Fruit fly (Drosophila melanogaster): ENCODE measurements around the gene CAH5.

CAH5 gene

DNA sequence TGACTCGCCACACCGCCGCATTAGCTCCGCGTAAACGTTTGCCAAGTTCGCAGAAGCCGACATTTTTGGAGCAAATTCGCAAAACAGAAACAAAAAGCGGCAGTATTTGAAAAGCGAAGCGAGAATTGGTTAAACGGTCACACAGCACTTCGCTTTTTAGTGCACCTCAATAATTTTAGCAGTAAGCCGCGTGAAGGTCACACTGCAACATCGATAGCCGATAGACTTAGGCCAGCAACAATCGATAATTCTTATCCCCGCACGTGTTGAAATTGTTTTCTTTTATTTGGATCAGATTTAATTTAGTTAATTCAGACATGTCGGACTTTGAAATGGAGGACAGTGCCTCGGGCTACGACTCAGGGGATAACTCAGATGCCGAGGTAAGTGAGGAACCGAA lies 49.2 kb upstream of the CAH5 start, which contains the start of the genes Zwilch and CG1542 (continued):
- no peak for TF ChIP-seq CG10267 (tag; optimal IDR thresholded peaks at IDR 0.05)
- TF ChIP-seq repo (GFP tag; optimal IDR thresholded peaks at IDR 0.05), result no peak
- no peak for TF ChIP-seq CG2202 (tag; optimal IDR thresholded peaks at IDR 0.05)
- TF ChIP-seq CTCF (GFP tag; optimal IDR thresholded peaks at IDR 0.05), result no peak
- TF ChIP-seq Rfx (GFP tag; IDR thresholded peaks at IDR 0.05), result 0 out of 2 replicates have a peak, but pooled peaks have one; percentile 33
- TF ChIP-seq crp (GFP tag; optimal IDR thresholded peaks at IDR 0.05), result no peak
- TF ChIP-seq CHES-1-like (GFP tag; optimal IDR thresholded peaks at IDR 0.05), result peak; percentile 9
- peak; percentile 58 for TF ChIP-seq Sin3A (optimal IDR thresholded peaks at IDR 0.05)
- TF ChIP-seq hb (GFP tag; IDR thresholded peaks at IDR 0.05; ENCODE audit: partially characterized antibody), result peak; percentile 75; the same call in 2 of the 3 replicates
- peak; percentile 74 for TF ChIP-seq CG34224 (GFP tag; IDR thresholded peaks at IDR 0.05; ENCODE audit: partially characterized antibody)
- TF ChIP-seq Opbp (GFP tag; IDR thresholded peaks at IDR 0.05; ENCODE audit: partially characterized antibody), result peak; percentile 81
- TF ChIP-seq knrl (GFP tag; IDR thresholded peaks at IDR 0.05; ENCODE audit: partially characterized antibody), result peak; percentile 67
- TF ChIP-seq en (GFP tag; optimal IDR thresholded peaks at IDR 0.05), result no peak
- no peak for TF ChIP-seq jumu (GFP tag; optimal IDR thresholded peaks at IDR 0.05)
- no peak for TF ChIP-seq CG31441 (GFP tag; IDR thresholded peaks at IDR 0.05)
- TF ChIP-seq Hsf (GFP tag; optimal IDR thresholded peaks at IDR 0.05), result peak; percentile 14
- no peak for TF ChIP-seq dimm (GFP tag; IDR thresholded peaks at IDR 0.05)
- no peak for TF ChIP-seq pho (GFP tag; optimal IDR thresholded peaks at IDR 0.05)
- TF ChIP-seq vnd (GFP tag; IDR thresholded peaks at IDR 0.05; ENCODE audit: partially characterized antibody), result peak; percentile 60; the same call in 2 of the 3 replicates
- peak; percentile 64 for TF ChIP-seq HmgD (GFP tag; optimal IDR thresholded peaks at IDR 0.05)
- TF ChIP-seq Bgb (GFP tag; IDR thresholded peaks at IDR 0.05; ENCODE audit: partially characterized antibody), result peak; percentile 87
- peak; percentile 41 for TF ChIP-seq CG17829 (tag; optimal IDR thresholded peaks at IDR 0.05)
- TF ChIP-seq CG3838 (GFP tag; optimal IDR thresholded peaks at IDR 0.05), result peak; percentile 80
- no peak for TF ChIP-seq bowl (GFP tag; IDR thresholded peaks at IDR 0.05)
- no peak for TF ChIP-seq br (optimal IDR thresholded peaks at IDR 0.05)
- no peak for TF ChIP-seq HLHmδ (GFP tag; optimal IDR thresholded peaks at IDR 0.05)
- TF ChIP-seq CG14860 (GFP tag; IDR thresholded peaks at IDR 0.05; ENCODE audit: partially characterized antibody), result peak; percentile 66
- no peak for TF ChIP-seq CG7987 (GFP tag; optimal IDR thresholded peaks at IDR 0.05)
- TF ChIP-seq ci (GFP tag; IDR thresholded peaks at IDR 0.05), result 0 out of 3 replicates have a peak, but pooled peaks have one; percentile 58
- TF ChIP-seq btn (GFP tag; optimal IDR thresholded peaks at IDR 0.05), result no peak
- no peak for TF ChIP-seq MTF-1 (GFP tag; optimal IDR thresholded peaks at IDR 0.05; ENCODE audit: borderline replicate concordance)
- no peak for TF ChIP-seq Side (GFP tag; optimal IDR thresholded peaks at IDR 0.05)
- no peak for TF ChIP-seq CG15269 (tag; optimal IDR thresholded peaks at IDR 0.05)
- no peak for TF ChIP-seq CG10654 (GFP tag; optimal IDR thresholded peaks at IDR 0.05)
- no peak for TF ChIP-seq hkb (optimal IDR thresholded peaks at IDR 0.05)
- no peak for TF ChIP-seq hkb (GFP tag; IDR thresholded peaks at IDR 0.05)
- TF ChIP-seq zen2 (GFP tag; IDR thresholded peaks at IDR 0.05; ENCODE audit: partially characterized antibody), result peak; percentile 77; the same call in 2 of the 3 replicates
- TF ChIP-seq sna (GFP tag; IDR thresholded peaks at IDR 0.05; ENCODE audit: partially characterized antibody), result peak; percentile 74
- no peak for TF ChIP-seq Nf-YB (GFP tag; optimal IDR thresholded peaks at IDR 0.05)
- no peak for TF ChIP-seq cas (GFP tag; IDR thresholded peaks at IDR 0.05)
- no peak for TF ChIP-seq pb (GFP tag; optimal IDR thresholded peaks at IDR 0.05)
- no peak for TF ChIP-seq gro (GFP tag; optimal IDR thresholded peaks at IDR 0.05)
- TF ChIP-seq trem (tag; optimal IDR thresholded peaks at IDR 0.05), result peak; percentile 78
- TF ChIP-seq Bdp1 (GFP tag; optimal IDR thresholded peaks at IDR 0.05), result no peak
- peak; percentile 81 for TF ChIP-seq HLH4C (GFP tag; IDR thresholded peaks at IDR 0.05; ENCODE audit: partially characterized antibody)
- TF ChIP-seq CG9797 (GFP tag; optimal IDR thresholded peaks at IDR 0.05), result peak; percentile 98
- no peak for TF ChIP-seq CG18619 (GFP tag; optimal IDR thresholded peaks at IDR 0.05)
- TF ChIP-seq grn (GFP tag; optimal IDR thresholded peaks at IDR 0.05), result no peak
- TF ChIP-seq CG6254 (GFP tag; optimal IDR thresholded peaks at IDR 0.05), result peak; percentile 94
- TF ChIP-seq CG6791 (GFP tag; IDR thresholded peaks at IDR 0.05; ENCODE audit: partially characterized antibody), result peak; percentile 77
- TF ChIP-seq lola (GFP tag; optimal IDR thresholded peaks at IDR 0.05), result no peak
